Worm (Caenorhabditis elegans) whole organism, late embryonic: ENCODE data around the gene hcp-1.

Source experiments
- che-1 ChIP-seq: sonication (generic microtip); optimal IDR thresholded peaks from 2 replicates; lab custom pipeline; 2016; ENCODE audit warnings: mild to moderate bottlenecking, missing genetic modification characterization, missing compliant biosample characterization
- gmeb-2 ChIP-seq: sonication (generic microtip); optimal IDR thresholded peaks from 2 replicates; lab custom pipeline; 2016; ENCODE audit warnings: missing genetic modification characterization, inconsistent platforms, missing compliant biosample characterization
- nfya-1 ChIP-seq: sonication (generic microtip); optimal IDR thresholded peaks from 2 replicates; lab custom pipeline; 2017; ENCODE audit warnings: missing genetic modification characterization, mild to moderate bottlenecking, missing compliant biosample characterization, antibody characterized with exemption, moderate library complexity
- pha-4 ChIP-seq: fragments of 150-350 bp; optimal IDR thresholded peaks from 2 replicates; lab custom pipeline; 2018; ENCODE audit warnings: missing biosample characterization, missing genetic modification reagents, missing genetic modification characterization
- syd-9 ChIP-seq: sonication (generic microtip); optimal IDR thresholded peaks from 2 replicates; lab custom pipeline; 2016; ENCODE audit warnings: mild to moderate bottlenecking, missing genetic modification characterization, moderate library complexity, missing compliant biosample characterization

DNA sequence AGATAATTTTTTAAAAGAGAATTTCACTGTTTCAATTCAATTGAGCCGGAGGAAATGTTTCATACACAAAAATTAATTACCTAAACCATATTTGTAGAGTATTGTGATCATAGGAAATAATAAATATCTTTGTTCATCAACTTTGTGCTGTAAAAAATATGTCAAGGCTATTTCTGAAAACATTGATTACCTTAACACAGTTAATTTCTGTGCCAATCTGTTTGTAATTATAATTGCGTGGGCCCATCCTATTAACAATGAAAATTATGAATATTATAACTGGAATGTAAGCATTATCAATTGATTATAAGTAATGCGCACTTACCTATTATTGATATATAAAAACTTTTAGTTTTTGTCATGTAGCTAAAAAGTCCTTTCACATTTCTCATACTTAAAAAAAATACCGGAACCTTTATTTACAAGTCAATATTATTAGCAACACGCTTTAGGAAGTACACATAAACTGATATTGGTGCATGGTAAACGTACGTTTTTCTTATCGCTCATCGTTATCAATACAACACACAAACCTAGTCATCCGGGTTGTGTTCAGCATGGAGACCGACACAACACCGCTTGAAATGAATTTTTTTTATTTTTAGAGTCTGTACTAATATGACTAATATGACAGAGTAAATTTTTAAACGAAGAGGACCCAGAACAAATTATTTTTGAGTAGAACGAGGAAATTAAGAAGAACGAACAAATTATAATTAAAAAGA is 18.4 kb upstream of the hcp-1 start, which contains the start of gene fut-2:
- TF ChIP-seq nfya-1 (tag; lab: Kevin White, UChicago) = no peak
- TF ChIP-seq gmeb-2 = no peak
- no peak for TF ChIP-seq syd-9 (tag; lab: Kevin White, UChicago)
- TF ChIP-seq che-1 (tag; lab: Kevin White, UChicago) = no peak
- no peak for TF ChIP-seq pha-4 (tag; lab: Kevin White, UChicago)
